Worm (Caenorhabditis elegans) whole organism, L4 larva: ENCODE data around the gene smc-6.

Source experiments
- F10B5.3 ChIP-seq: sonication (generic microtip); optimal IDR thresholded peaks from 2 replicates; lab custom pipeline; 2016; ENCODE audit warnings: mild to moderate bottlenecking, missing genetic modification characterization, missing compliant biosample characterization
- F49E8.2 ChIP-seq: sonication (generic microtip); optimal IDR thresholded peaks from 2 replicates; lab custom pipeline; 2016; ENCODE audit warnings: missing compliant biosample characterization, mild to moderate bottlenecking, missing genetic modification characterization, borderline replicate concordance
- T20F7.1 ChIP-seq: fragments of 200-800 bp; sonication (Bioruptor generic); optimal IDR thresholded peaks from 2 replicates; lab custom pipeline; 2018; ENCODE audit warnings: mild to moderate bottlenecking, missing genetic modification characterization, missing compliant biosample characterization
- T26A8.4 ChIP-seq: fragments of 200-800 bp; sonication (Bioruptor generic); IDR thresholded peaks from 2 replicates; pipeline ENCODE4 v1.3.6; 2022; ENCODE audit warnings: missing genetic modification characterization, missing compliant biosample characterization
- Y48G9A.11 ChIP-seq: fragments of 200-800 bp; sonication (Bioruptor generic); IDR thresholded peaks from 2 replicates; pipeline ENCODE4 v1.3.6; 2022; ENCODE audit warnings: missing genetic modification reagents, missing genetic modification characterization, missing compliant biosample characterization
- ama-1 ChIP-seq: fragments of 150-350 bp; optimal IDR thresholded peaks from 2 replicates; lab custom pipeline; 2014; ENCODE audit warnings: inconsistent platforms, mixed read lengths
- ctbp-1 ChIP-seq: fragments of 200-800 bp; sonication (Bioruptor generic); IDR thresholded peaks from 2 replicates; pipeline ENCODE4 v1.3.6; 2022; ENCODE audit warnings: missing genetic modification reagents, missing genetic modification characterization, missing compliant biosample characterization
- daf-16 ChIP-seq, 3 experiments: sonication (generic microtip); optimal IDR thresholded peaks; 2 replicates each; lab custom pipeline; 2016 to 2017; ENCODE audit warnings: missing genetic modification characterization in 3 of 3, missing genetic modification reagents in 3 of 3, mild to moderate bottlenecking in 2 of 3, missing compliant biosample characterization in 2 of 3, missing biosample characterization in 1 of 3, moderate library complexity in 1 of 3
- daf-8 ChIP-seq: fragments of 200-800 bp; sonication (Bioruptor generic); IDR thresholded peaks from 2 replicates; pipeline ENCODE4 v1.3.6; 2022; ENCODE audit warnings: missing genetic modification characterization, missing compliant biosample characterization
- dmd-6 ChIP-seq: fragments of 200-800 bp; sonication (Bioruptor generic); IDR thresholded peaks from 2 replicates; pipeline ENCODE4 v1.3.6; 2022; ENCODE audit warnings: missing genetic modification reagents, missing genetic modification characterization, missing compliant biosample characterization
- dpl-1 ChIP-seq: fragments of 150-350 bp; optimal IDR thresholded peaks from 2 replicates; lab custom pipeline; 2014; ENCODE audit warnings: missing biosample characterization, missing genetic modification reagents, missing genetic modification characterization
- dve-1 ChIP-seq: sonication (generic microtip); optimal IDR thresholded peaks from 2 replicates; lab custom pipeline; 2017; ENCODE audit warnings: antibody characterized with exemption, mild to moderate bottlenecking, missing genetic modification characterization, missing compliant biosample characterization; ENCODE audit not compliant: insufficient read depth
- egl-43 ChIP-seq: fragments of 200-800 bp; sonication (Bioruptor generic); IDR thresholded peaks from 2 replicates; pipeline ENCODE4 v1.3.6; 2022; ENCODE audit warnings: missing genetic modification reagents, missing genetic modification characterization, missing compliant biosample characterization
- hif-1 ChIP-seq, 2 experiments: sonication (generic microtip); optimal IDR thresholded peaks; 2 replicates each; lab custom pipeline; 2016 to 2017; ENCODE audit warnings: missing compliant biosample characterization in 2 of 2, missing genetic modification characterization in 2 of 2, missing genetic modification reagents in 2 of 2, missing genotype in 2 of 2, mild to moderate bottlenecking in 1 of 2
- hlh-11 ChIP-seq: fragments of 200-800 bp; sonication (Bioruptor generic); optimal IDR thresholded peaks from 2 replicates; lab custom pipeline; 2018; ENCODE audit warnings: mild to moderate bottlenecking, missing genetic modification characterization, missing compliant biosample characterization
- hlh-30 ChIP-seq: sonication (generic microtip); optimal IDR thresholded peaks from 2 replicates; lab custom pipeline; 2017; ENCODE audit warnings: antibody characterized with exemption, mild to moderate bottlenecking, missing genetic modification characterization, missing compliant biosample characterization; ENCODE audit not compliant: insufficient read depth
- hmg-1.1 ChIP-seq: fragments of 200-800 bp; sonication (Bioruptor generic); IDR thresholded peaks from 2 replicates; pipeline ENCODE4 v1.3.6; 2022; ENCODE audit warnings: missing genetic modification reagents, missing genetic modification characterization, missing compliant biosample characterization
- lin-38 ChIP-seq: fragments of 200-800 bp; sonication (Bioruptor generic); IDR thresholded peaks from 2 replicates; pipeline ENCODE4 v1.3.6; 2022; ENCODE audit warnings: missing genetic modification reagents, missing genetic modification characterization, missing compliant biosample characterization
- lsy-2 ChIP-seq, 2 experiments: fragments of 150-350 bp in 1 of 2; sonication (generic microtip) in 1 of 2; optimal IDR thresholded peaks; 2 replicates each; lab custom pipeline; 2014 to 2017; ENCODE audit warnings: missing biosample characterization in 2 of 2, missing genetic modification characterization in 2 of 2
- madf-5 ChIP-seq, 2 experiments: fragments of 200-800 bp; sonication (Bioruptor generic); IDR thresholded peaks; 2 replicates each; pipeline ENCODE4 v1.3.6; 2022; ENCODE audit warnings: missing compliant biosample characterization in 2 of 2, missing genetic modification characterization in 2 of 2
- mdt-29 ChIP-seq: fragments of 200-800 bp; sonication (Bioruptor generic); IDR thresholded peaks from 2 replicates; pipeline ENCODE4 v1.3.6; 2022; ENCODE audit warnings: missing genetic modification reagents, missing genetic modification characterization, missing compliant biosample characterization
- mes-2 ChIP-seq: sonication (generic microtip); optimal IDR thresholded peaks from 2 replicates; lab custom pipeline; 2016; ENCODE audit warnings: missing genotype, mild to moderate bottlenecking, missing genetic modification characterization, missing compliant biosample characterization; ENCODE audit not compliant: poor library complexity, severe bottlenecking
- nhr-111 ChIP-seq: fragments of 200-800 bp; sonication (Bioruptor generic); optimal IDR thresholded peaks from 2 replicates; lab custom pipeline; 2018; ENCODE audit warnings: mild to moderate bottlenecking, missing genetic modification characterization, missing compliant biosample characterization
- nhr-28 ChIP-seq: fragments of 150-350 bp; optimal IDR thresholded peaks from 2 replicates; lab custom pipeline; 2014; ENCODE audit warnings: missing biosample characterization, missing genetic modification characterization
- nhr-48 ChIP-seq: sonication (generic microtip); optimal IDR thresholded peaks from 2 replicates; lab custom pipeline; 2016; ENCODE audit warnings: mild to moderate bottlenecking, missing genetic modification characterization, missing compliant biosample characterization
- nhr-6 ChIP-seq: fragments of 150-350 bp; optimal IDR thresholded peaks from 2 replicates; lab custom pipeline; 2014; ENCODE audit warnings: missing biosample characterization, missing genetic modification characterization
- nhr-76 ChIP-seq: fragments of 150-350 bp; optimal IDR thresholded peaks from 2 replicates; lab custom pipeline; 2014; ENCODE audit warnings: missing biosample characterization, missing genetic modification characterization
- nhr-77 ChIP-seq: fragments of 150-350 bp; optimal IDR thresholded peaks from 2 replicates; lab custom pipeline; 2014; ENCODE audit warnings: missing biosample characterization, missing genetic modification characterization
- pha-4 ChIP-seq, 2 experiments: fragments of 150-350 bp in 1 of 2; fragments of 200-800 bp in 1 of 2; sonication (Bioruptor generic) in 1 of 2; IDR thresholded peaks in 1 of 2; optimal IDR thresholded peaks in 1 of 2; 2 replicates each; pipeline versions ENCODE4 v1.3.6 to Lab custom; 2014 to 2022; ENCODE audit warnings: missing genetic modification characterization in 2 of 2, missing genetic modification reagents in 2 of 2, missing biosample characterization in 1 of 2, missing compliant biosample characterization in 1 of 2
- php-3 ChIP-seq: fragments of 200-800 bp; sonication (Bioruptor generic); IDR thresholded peaks from 2 replicates; pipeline ENCODE4 v1.3.6; 2022; ENCODE audit warnings: missing genetic modification reagents, missing genetic modification characterization, missing compliant biosample characterization
- pqm-1 ChIP-seq: sonication (generic microtip); optimal IDR thresholded peaks from 2 replicates; lab custom pipeline; 2017; ENCODE audit warnings: missing biosample characterization, missing genetic modification characterization
- saeg-2 ChIP-seq: fragments of 200-800 bp; sonication (Bioruptor generic); IDR thresholded peaks from 2 replicates; pipeline ENCODE4 v1.3.6; 2022; ENCODE audit warnings: missing genetic modification reagents, missing genetic modification characterization, missing compliant biosample characterization
- skn-1 ChIP-seq: fragments of 150-350 bp; optimal IDR thresholded peaks from 2 replicates; lab custom pipeline; 2014; ENCODE audit warnings: missing biosample characterization, missing genetic modification characterization
- snpc-1.2 ChIP-seq: fragments of 200-800 bp; sonication (Bioruptor generic); IDR thresholded peaks from 2 replicates; pipeline ENCODE4 v1.3.6; 2022; ENCODE audit warnings: missing genetic modification reagents, missing genetic modification characterization, missing compliant biosample characterization
- tra-1 ChIP-seq: fragments of 200-800 bp; sonication (Bioruptor generic); IDR thresholded peaks from 2 replicates; pipeline ENCODE4 v1.3.6; 2022; ENCODE audit warnings: missing genetic modification reagents, missing genetic modification characterization, missing compliant biosample characterization
- unc-130 ChIP-seq: sonication (generic microtip); optimal IDR thresholded peaks from 2 replicates; lab custom pipeline; 2016; ENCODE audit warnings: missing genetic modification reagents, missing genetic modification characterization, missing compliant biosample characterization
- unc-39 ChIP-seq: sonication (generic microtip); optimal IDR thresholded peaks from 2 replicates; lab custom pipeline; 2017; ENCODE audit warnings: missing biosample characterization, missing genetic modification characterization
- vab-7 ChIP-seq: fragments of 200-800 bp; sonication (Bioruptor generic); IDR thresholded peaks from 2 replicates; pipeline ENCODE4 v1.3.6; 2022; ENCODE audit warnings: missing genetic modification reagents, missing genetic modification characterization, missing compliant biosample characterization
- zag-1 ChIP-seq: fragments of 150-350 bp; optimal IDR thresholded peaks from 2 replicates; lab custom pipeline; 2014; ENCODE audit warnings: missing biosample characterization, missing genetic modification characterization
- zfp-2 ChIP-seq: sonication (generic microtip); optimal IDR thresholded peaks from 2 replicates; lab custom pipeline; 2016; ENCODE audit warnings: mild to moderate bottlenecking, missing genetic modification characterization, missing compliant biosample characterization

Gene smc-6

ce11 chrII:11596157-11596740 is 17.7 kb downstream of the smc-6 start:
- TF ChIP-seq egl-43 (GFP tag; lab: Robert Waterston, UW) (no peak), lsy-2 (tag; optimal IDR thresholded peaks at IDR 0.05; lab: Kevin White, UChicago) (peak in 1 of 2 experiments; percentile 36), snpc-1.2 (GFP tag; lab: Robert Waterston, UW) (0 out of 2 replicates have a peak, but pooled peaks have one; percentile 23), daf-16 (GFP tag; optimal IDR thresholded peaks at IDR 0.05; lab: Kevin White, UChicago) (no peak), daf-16 (tag; optimal IDR thresholded peaks at IDR 0.05; lab: Kevin White, UChicago) (peak; percentile 54), unc-39 (tag; lab: Kevin White, UChicago) (no peak), hlh-11 (peak; percentile 29), lin-38 (peak; percentile 63), pqm-1 (tag; lab: Kevin White, UChicago) (peak; percentile 4), dmd-6 (GFP tag; lab: Robert Waterston, UW) (peak; percentile 45; the same call in 1 of the 2 replicates), T20F7.1 (no peak), unc-130 (GFP tag; lab: Kevin White, UChicago) (peak; percentile 11), Y48G9A.11 (0 out of 2 replicates have a peak, but pooled peaks have one; percentile 22), dve-1 (tag; lab: Kevin White, UChicago) (peak; percentile 4), mdt-29 (GFP tag; lab: Robert Waterston, UW) (0 out of 2 replicates have a peak, but pooled peaks have one; percentile 23), hmg-1.1 (GFP tag; lab: Robert Waterston, UW) (no peak), nhr-76 (no peak), nhr-48 (tag; lab: Kevin White, UChicago) (peak; percentile 41), daf-8 (GFP tag; lab: Robert Waterston, UW) (no peak), F49E8.2 (peak; percentile 71)

DNA sequence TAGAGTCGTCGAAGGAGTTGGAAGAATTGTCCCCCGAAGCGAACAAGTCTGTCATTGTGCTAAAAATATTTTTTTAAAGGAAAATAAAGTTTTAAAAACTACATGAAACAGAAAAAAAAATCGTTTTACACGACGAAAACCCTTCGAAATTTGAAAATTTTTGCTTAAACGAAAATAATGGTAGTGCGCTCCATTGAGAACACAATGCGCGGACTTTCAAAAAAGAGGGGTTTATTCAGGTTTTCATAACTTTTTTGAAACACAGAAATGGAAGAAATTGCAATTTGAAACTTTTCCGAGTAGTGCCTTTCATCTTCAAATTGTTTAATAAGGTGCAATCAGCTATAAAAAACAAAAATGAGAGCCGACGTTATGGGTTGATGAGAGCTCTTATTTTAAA is 21.2 kb downstream of the smc-6 start, which contains the start of gene npp-5:
Gene npp-5, minus strand, starts transcription at position 59 of the 400 bp plus-strand sequence.
- TF ChIP-seq lin-38, result peak; percentile 78
- TF ChIP-seq nhr-111 (GFP tag; lab: Kevin White, UChicago), result no peak
- no peak for TF ChIP-seq php-3
- TF ChIP-seq pha-4 (GFP tag; IDR thresholded peaks at IDR 0.05; lab: Robert Waterston, UW), result no peak
- TF ChIP-seq pha-4 (tag; optimal IDR thresholded peaks at IDR 0.05; lab: Kevin White, UChicago), result no peak
- no peak for TF ChIP-seq unc-39 (tag; lab: Kevin White, UChicago)
- TF ChIP-seq ctbp-1 (GFP tag; lab: Robert Waterston, UW), result no peak
- TF ChIP-seq zag-1 (tag; lab: Kevin White, UChicago), result no peak
- TF ChIP-seq ama-1, result no peak
- peak in 1 of 2 experiments; percentile 20 for TF ChIP-seq lsy-2 (tag; optimal IDR thresholded peaks at IDR 0.05; lab: Kevin White, UChicago)
- no peak for TF ChIP-seq tra-1
- TF ChIP-seq mes-2 (tag; lab: Kevin White, UChicago), result no peak
- TF ChIP-seq nhr-77 (tag; lab: Kevin White, UChicago), result no peak
- TF ChIP-seq daf-16 (GFP tag; optimal IDR thresholded peaks at IDR 0.05; lab: Kevin White, UChicago), result no peak
- TF ChIP-seq daf-16 (tag; optimal IDR thresholded peaks at IDR 0.05; lab: Kevin White, UChicago), result no peak
- TF ChIP-seq F10B5.3, result no peak
- no peak for TF ChIP-seq nhr-28
- no peak for TF ChIP-seq hlh-11
- TF ChIP-seq hif-1 (tag; optimal IDR thresholded peaks at IDR 0.05; lab: Kevin White, UChicago), result no peak
- TF ChIP-seq vab-7 (GFP tag; lab: Robert Waterston, UW), result no peak
- no peak for TF ChIP-seq zfp-2
- no peak for TF ChIP-seq pqm-1 (tag; lab: Kevin White, UChicago)
- peak; percentile 3 for TF ChIP-seq hlh-30 (tag; lab: Kevin White, UChicago)
- TF ChIP-seq nhr-6 (tag; lab: Kevin White, UChicago), result peak; percentile 41
- TF ChIP-seq daf-8 (GFP tag; lab: Robert Waterston, UW), result no peak
- TF ChIP-seq madf-5 (GFP tag; IDR thresholded peaks at IDR 0.05; lab: Robert Waterston, UW), result no peak
- no peak for TF ChIP-seq saeg-2 (GFP tag; lab: Robert Waterston, UW)
- TF ChIP-seq dpl-1 (GFP tag; lab: Kevin White, UChicago), result peak; percentile 85
- no peak for TF ChIP-seq nhr-48 (tag; lab: Kevin White, UChicago)
- TF ChIP-seq skn-1, result no peak
- TF ChIP-seq T26A8.4, result no peak
- no peak for TF ChIP-seq unc-130 (GFP tag; lab: Kevin White, UChicago)
